Fruit fly (Drosophila melanogaster): ENCODE measurements around the gene Elo68beta.

Gene Elo68beta

dm6 chr3L:11123088-11123487 lies 21.6 kb upstream of the Elo68beta start, which contains the start of the genes Ufd1 and NaPi-III (continued):
- TF ChIP-seq Xrp1 (GFP tag; IDR thresholded peaks at IDR 0.05) = no peak
- no peak for TF ChIP-seq BtbVII (GFP tag; optimal IDR thresholded peaks at IDR 0.05)
- TF ChIP-seq CrebB (tag; optimal IDR thresholded peaks at IDR 0.05) = peak; percentile 14
- TF ChIP-seq salm (tag; optimal IDR thresholded peaks at IDR 0.05) = no peak
- TF ChIP-seq ind (GFP tag; optimal IDR thresholded peaks at IDR 0.05) = no peak
- TF ChIP-seq NC2α (GFP tag; optimal IDR thresholded peaks at IDR 0.05) = no peak
- TF ChIP-seq CG13123 (GFP tag; optimal IDR thresholded peaks at IDR 0.05) = no peak
- no peak for TF ChIP-seq Jarid2 (GFP tag; optimal IDR thresholded peaks at IDR 0.05)
- no peak for TF ChIP-seq CG2889 (GFP tag; IDR thresholded peaks at IDR 0.05)
- no peak for TF ChIP-seq Asciz (GFP tag; optimal IDR thresholded peaks at IDR 0.05)
- TF ChIP-seq caup (GFP tag; optimal IDR thresholded peaks at IDR 0.05; ENCODE audit: severe bottlenecking) = peak; percentile 38
- TF ChIP-seq sd (tag; optimal IDR thresholded peaks at IDR 0.05) = peak; percentile 77
- no peak for TF ChIP-seq mld (GFP tag; IDR thresholded peaks at IDR 0.05; ENCODE audit: partially characterized antibody)
- TF ChIP-seq CG8281 (tag; optimal IDR thresholded peaks at IDR 0.05) = no peak
- peak; percentile 56 for TF ChIP-seq CG14441 (GFP tag; IDR thresholded peaks at IDR 0.05)
- peak; percentile 15 for TF ChIP-seq CG2678 (tag; optimal IDR thresholded peaks at IDR 0.05)
- TF ChIP-seq CG13775 (GFP tag; optimal IDR thresholded peaks at IDR 0.05) = peak; percentile 46
- TF ChIP-seq gcm (GFP tag; optimal IDR thresholded peaks at IDR 0.05) = peak; percentile 8
- TF ChIP-seq bbx (GFP tag; IDR thresholded peaks at IDR 0.05; ENCODE audit: partially characterized antibody) = peak; percentile 91
- no peak for TF ChIP-seq CG10462 (GFP tag; optimal IDR thresholded peaks at IDR 0.05)
- TF ChIP-seq Atf-2 (GFP tag; optimal IDR thresholded peaks at IDR 0.05) = no peak
- TF ChIP-seq ato (GFP tag; IDR thresholded peaks at IDR 0.05; ENCODE audit: partially characterized antibody) = peak; percentile 84
- TF ChIP-seq CkIIα-i1 (GFP tag; IDR thresholded peaks at IDR 0.05) = no peak
- no peak for TF ChIP-seq CG14667 (GFP tag; IDR thresholded peaks at IDR 0.05)
- TF ChIP-seq dm (GFP tag; optimal IDR thresholded peaks at IDR 0.05) = peak; percentile 73
- peak; percentile 92 for TF ChIP-seq CG17186 (GFP tag; optimal IDR thresholded peaks at IDR 0.05)
- no peak for TF ChIP-seq sc (optimal IDR thresholded peaks at IDR 0.05)
- no peak for TF ChIP-seq sc (GFP tag; optimal IDR thresholded peaks at IDR 0.05)
- TF ChIP-seq CG2712 (tag; optimal IDR thresholded peaks at IDR 0.05) = peak; percentile 56
- TF ChIP-seq schlank (tag; optimal IDR thresholded peaks at IDR 0.05) = no peak
- TF ChIP-seq unpg (GFP tag; optimal IDR thresholded peaks at IDR 0.05) = no peak
- peak; percentile 90 for TF ChIP-seq Hmr (GFP tag; optimal IDR thresholded peaks at IDR 0.05)
- no peak for TF ChIP-seq Ssrp (tag; optimal IDR thresholded peaks at IDR 0.05)
- TF ChIP-seq nerfin-2 (GFP tag; IDR thresholded peaks at IDR 0.05; ENCODE audit: partially characterized antibody) = peak; percentile 59
- no peak for TF ChIP-seq CG11723 (GFP tag; optimal IDR thresholded peaks at IDR 0.05)
- TF ChIP-seq CG1792 (GFP tag; optimal IDR thresholded peaks at IDR 0.05) = no peak
- TF ChIP-seq insv (GFP tag; optimal IDR thresholded peaks at IDR 0.05) = peak in 1 of 2 experiments; percentile 72
- TF ChIP-seq B-H1 (GFP tag; IDR thresholded peaks at IDR 0.05) = no peak
- TF ChIP-seq CG7357 (GFP tag; IDR thresholded peaks at IDR 0.05) = no peak
- TF ChIP-seq Fer2 (tag; optimal IDR thresholded peaks at IDR 0.05) = no peak
- no peak for TF ChIP-seq seq (GFP tag; IDR thresholded peaks at IDR 0.05)
- TF ChIP-seq Lpt (GFP tag; optimal IDR thresholded peaks at IDR 0.05) = no peak
- no peak for TF ChIP-seq Lim3 (GFP tag; IDR thresholded peaks at IDR 0.05)
- TF ChIP-seq corto (GFP tag; optimal IDR thresholded peaks at IDR 0.05) = no peak
- TF ChIP-seq Fer1 (GFP tag; optimal IDR thresholded peaks at IDR 0.05) = peak; percentile 15
- TF ChIP-seq CG6683 (GFP tag; optimal IDR thresholded peaks at IDR 0.05) = no peak
- TF ChIP-seq CG3281 (GFP tag; optimal IDR thresholded peaks at IDR 0.05) = no peak
- no peak for TF ChIP-seq odd (GFP tag; optimal IDR thresholded peaks at IDR 0.05)
- TF ChIP-seq CG7372 (GFP tag; IDR thresholded peaks at IDR 0.05) = no peak
- no peak for TF ChIP-seq wek (GFP tag; optimal IDR thresholded peaks at IDR 0.05)
- peak; percentile 72 for TF ChIP-seq NFAT (GFP tag; IDR thresholded peaks at IDR 0.05)
